Worm (Caenorhabditis elegans) whole organism, young adult: ENCODE results near the gene F23H11.2.

ENCODE experiments used
- C06A6.2 ChIP-seq: fragments of 200-800 bp; sonication (Bioruptor generic); conservative IDR thresholded peaks from 2 replicates; pipeline ENCODE4 v1.3.6; 2022; ENCODE audit warnings: missing genetic modification characterization, missing compliant biosample characterization
- D2030.7 ChIP-seq: fragments of 200-800 bp; sonication (Bioruptor generic); IDR thresholded peaks from 2 replicates; pipeline ENCODE4 v1.3.6; 2022; ENCODE audit warnings: missing genetic modification reagents, missing genetic modification characterization, missing compliant biosample characterization
- F22D6.2 ChIP-seq: sonication (generic microtip); optimal IDR thresholded peaks from 2 replicates; lab custom pipeline; 2016; ENCODE audit warnings: mild to moderate bottlenecking, missing genetic modification characterization, missing compliant biosample characterization
- F23B12.7 ChIP-seq: sonication (generic microtip); optimal IDR thresholded peaks from 2 replicates; lab custom pipeline; 2017; ENCODE audit warnings: missing genetic modification characterization, mild to moderate bottlenecking, missing compliant biosample characterization, antibody characterized with exemption, moderate library complexity; ENCODE audit not compliant: insufficient read depth
- F37B4.10 ChIP-seq: fragments of 200-800 bp; sonication (Bioruptor generic); IDR thresholded peaks from 2 replicates; pipeline ENCODE4 v1.3.6; 2022; ENCODE audit warnings: missing genetic modification characterization, missing compliant biosample characterization
- F39B2.1 ChIP-seq: fragments of 200-800 bp; sonication (Bioruptor generic); IDR thresholded peaks from 2 replicates; pipeline ENCODE4 v1.3.6; 2022; ENCODE audit warnings: missing genetic modification reagents, missing genetic modification characterization, missing compliant biosample characterization
- F49E8.2 ChIP-seq: sonication (generic microtip); optimal IDR thresholded peaks from 3 replicates; lab custom pipeline; 2017; ENCODE audit warnings: missing genetic modification characterization, mild to moderate bottlenecking, missing compliant biosample characterization, antibody characterized with exemption, moderate library complexity; ENCODE audit not compliant: insufficient read depth
- K11D2.4 ChIP-seq: fragments of 200-800 bp; sonication (Bioruptor generic); IDR thresholded peaks from 2 replicates; pipeline ENCODE4 v1.3.6; 2022; ENCODE audit warnings: missing genetic modification reagents, missing genetic modification characterization, missing compliant biosample characterization
- K12H6.12 ChIP-seq: fragments of 200-800 bp; sonication (Bioruptor generic); optimal IDR thresholded peaks from 2 replicates; lab custom pipeline; 2018; ENCODE audit warnings: mild to moderate bottlenecking, missing genetic modification characterization, missing compliant biosample characterization
- Y53F4B.3 ChIP-seq: fragments of 200-800 bp; sonication (Bioruptor generic); IDR thresholded peaks from 2 replicates; pipeline ENCODE4 v1.3.6; 2022; ENCODE audit warnings: missing genetic modification reagents, missing genetic modification characterization, missing compliant biosample characterization
- Y53G8AR.9 ChIP-seq: fragments of 200-800 bp; sonication (Bioruptor generic); conservative IDR thresholded peaks from 2 replicates; pipeline ENCODE4 v1.3.6; 2022; ENCODE audit warnings: missing genetic modification reagents, missing genetic modification characterization, missing compliant biosample characterization
- Y56A3A.18 ChIP-seq: fragments of 200-800 bp; sonication (Bioruptor generic); IDR thresholded peaks from 2 replicates; pipeline ENCODE4 v1.3.6; 2022; ENCODE audit warnings: missing genetic modification reagents, missing genetic modification characterization, missing compliant biosample characterization
- Y67H2A.10 ChIP-seq: fragments of 200-800 bp; sonication (Bioruptor generic); conservative IDR thresholded peaks from 2 replicates; pipeline ENCODE4 v1.3.6; 2022; ENCODE audit warnings: missing genetic modification reagents, missing genetic modification characterization, missing compliant biosample characterization
- attf-6 ChIP-seq: fragments of 200-800 bp; sonication (Bioruptor generic); IDR thresholded peaks from 2 replicates; pipeline ENCODE4 v1.3.6; 2022; ENCODE audit warnings: missing genetic modification reagents, missing genetic modification characterization, missing compliant biosample characterization
- cebp-1 ChIP-seq, 2 experiments: fragments of 200-800 bp in 1 of 2; sonication (Bioruptor generic) in 1 of 2; sonication (generic microtip) in 1 of 2; IDR thresholded peaks in 1 of 2; optimal IDR thresholded peaks in 1 of 2; 2 replicates each; pipeline versions ENCODE4 v1.3.6 to Lab custom; 2017 to 2022; ENCODE audit warnings: missing compliant biosample characterization in 2 of 2, missing genetic modification characterization in 2 of 2, mild to moderate bottlenecking in 1 of 2, missing genetic modification reagents in 1 of 2, moderate library complexity in 1 of 2
- cebp-2 ChIP-seq: fragments of 200-800 bp; sonication (Bioruptor generic); IDR thresholded peaks from 2 replicates; pipeline ENCODE4 v1.3.6; 2022; ENCODE audit warnings: missing genetic modification characterization, missing compliant biosample characterization
- ceh-100 ChIP-seq: fragments of 200-800 bp; sonication (Bioruptor generic); IDR thresholded peaks from 2 replicates; pipeline ENCODE4 v1.3.6; 2022; ENCODE audit warnings: missing genetic modification reagents, missing genetic modification characterization, missing compliant biosample characterization
- ceh-40 ChIP-seq: fragments of 200-800 bp; sonication (Bioruptor generic); IDR thresholded peaks from 2 replicates; pipeline ENCODE4 v1.3.6; 2022; ENCODE audit warnings: missing genetic modification characterization, missing compliant biosample characterization
- ceh-91 ChIP-seq: fragments of 200-800 bp; sonication (Bioruptor generic); IDR thresholded peaks from 2 replicates; pipeline ENCODE4 v1.3.6; 2022; ENCODE audit warnings: missing genetic modification reagents, missing genetic modification characterization, missing compliant biosample characterization
- die-1 ChIP-seq: sonication (generic microtip); optimal IDR thresholded peaks from 2 replicates; lab custom pipeline; 2016; ENCODE audit warnings: missing genotype, mild to moderate bottlenecking, missing genetic modification characterization, missing compliant biosample characterization
- egl-18 ChIP-seq: fragments of 200-800 bp; sonication (Bioruptor generic); IDR thresholded peaks from 2 replicates; pipeline ENCODE4 v1.3.6; 2022; ENCODE audit warnings: missing genetic modification reagents, missing genetic modification characterization, missing compliant biosample characterization
- ekl-4 ChIP-seq: fragments of 200-800 bp; sonication (Bioruptor generic); IDR thresholded peaks from 2 replicates; pipeline ENCODE4 v1.3.6; 2022; ENCODE audit warnings: missing genetic modification reagents, missing genetic modification characterization, missing compliant biosample characterization
- hlh-12 ChIP-seq: sonication (generic microtip); optimal IDR thresholded peaks from 2 replicates; lab custom pipeline; 2016; ENCODE audit warnings: missing genetic modification characterization, missing compliant biosample characterization
- hmg-20 ChIP-seq: fragments of 200-800 bp; sonication (Bioruptor generic); IDR thresholded peaks from 2 replicates; pipeline ENCODE4 v1.3.6; 2022; ENCODE audit warnings: missing genetic modification reagents, missing genetic modification characterization, missing compliant biosample characterization
- hsf-1 ChIP-seq: fragments of 200-800 bp; sonication (Bioruptor generic); IDR thresholded peaks from 2 replicates; pipeline ENCODE4 v1.3.6; 2022; ENCODE audit warnings: missing genetic modification reagents, missing genetic modification characterization, missing compliant biosample characterization
- lag-1 ChIP-seq: fragments of 200-800 bp; sonication (Bioruptor generic); IDR thresholded peaks from 2 replicates; pipeline ENCODE4 v1.3.6; 2022; ENCODE audit warnings: missing genetic modification reagents, missing genetic modification characterization, missing compliant biosample characterization
- lin-35 ChIP-seq, 3 experiments: fragments of 150-350 bp in 2 of 3; sonication (generic microtip) in 1 of 3; optimal IDR thresholded peaks; 2 replicates each; lab custom pipeline; 2014 to 2018; ENCODE audit warnings: missing biosample characterization in 3 of 3, missing genetic modification characterization in 3 of 3, missing genetic modification reagents in 3 of 3
- lir-1 ChIP-seq: fragments of 200-800 bp; sonication (Bioruptor generic); conservative IDR thresholded peaks from 2 replicates; pipeline ENCODE4 v1.3.6; 2022; ENCODE audit warnings: missing genetic modification reagents, missing genetic modification characterization, missing compliant biosample characterization
- madf-10 ChIP-seq: sonication (generic microtip); optimal IDR thresholded peaks from 2 replicates; lab custom pipeline; 2016; ENCODE audit warnings: mild to moderate bottlenecking, missing genetic modification characterization, missing compliant biosample characterization
- madf-6 ChIP-seq: fragments of 200-800 bp; sonication (Bioruptor generic); IDR thresholded peaks from 2 replicates; pipeline ENCODE4 v1.3.6; 2022; ENCODE audit warnings: missing genetic modification reagents, missing genetic modification characterization, missing compliant biosample characterization
- mes-4 ChIP-seq: sonication (generic microtip); optimal IDR thresholded peaks from 2 replicates; lab custom pipeline; 2016; ENCODE audit warnings: missing genotype, missing genetic modification characterization, missing compliant biosample characterization
- mxl-1 ChIP-seq: sonication (generic microtip); optimal IDR thresholded peaks from 2 replicates; lab custom pipeline; 2016; ENCODE audit warnings: missing genetic modification characterization, missing compliant biosample characterization
- nfya-2 ChIP-seq: fragments of 200-800 bp; sonication (Bioruptor generic); IDR thresholded peaks from 2 replicates; pipeline ENCODE4 v1.3.6; 2022; ENCODE audit warnings: missing genetic modification reagents, missing genetic modification characterization, missing compliant biosample characterization
- nfyb-1 ChIP-seq: fragments of 200-800 bp; sonication (Bioruptor generic); IDR thresholded peaks from 2 replicates; pipeline ENCODE4 v1.3.6; 2022; ENCODE audit warnings: missing genetic modification reagents, missing genetic modification characterization, missing compliant biosample characterization
- nhr-120 ChIP-seq: fragments of 200-800 bp; sonication (Bioruptor generic); IDR thresholded peaks from 2 replicates; pipeline ENCODE4 v1.3.6; 2022; ENCODE audit warnings: missing genetic modification characterization, missing compliant biosample characterization
- nhr-90 ChIP-seq: sonication (generic microtip); optimal IDR thresholded peaks from 2 replicates; lab custom pipeline; 2016; ENCODE audit warnings: missing genotype, mild to moderate bottlenecking, missing genetic modification characterization, missing compliant biosample characterization
- pbrm-1 ChIP-seq: fragments of 200-800 bp; sonication (Bioruptor generic); IDR thresholded peaks from 2 replicates; pipeline ENCODE4 v1.3.6; 2022; ENCODE audit warnings: missing genetic modification reagents, missing genetic modification characterization, missing compliant biosample characterization
- pha-4 ChIP-seq: fragments of 150-350 bp; sonication (generic microtip); optimal IDR thresholded peaks from 2 replicates; lab custom pipeline; 2014; ENCODE audit warnings: missing biosample characterization, missing genetic modification reagents, missing genetic modification characterization
- rcor-1 ChIP-seq: fragments of 200-800 bp; sonication (Bioruptor generic); IDR thresholded peaks from 2 replicates; pipeline ENCODE4 v1.3.6; 2022; ENCODE audit warnings: missing genetic modification reagents, missing genetic modification characterization, missing compliant biosample characterization
- repo-1 ChIP-seq: sonication (generic microtip); optimal IDR thresholded peaks from 2 replicates; lab custom pipeline; 2017; ENCODE audit warnings: mild to moderate bottlenecking, missing genetic modification characterization, missing compliant biosample characterization
- rpc-1 ChIP-seq, 2 experiments: fragments of 150-350 bp in 1 of 2; sonication (generic microtip) in 1 of 2; optimal IDR thresholded peaks; 2 replicates each; lab custom pipeline; 2014 to 2018; ENCODE audit warnings: missing biosample characterization in 1 of 2, missing genetic modification characterization in 1 of 2, missing genetic modification reagents in 1 of 2, missing genotype in 1 of 2
- sdz-38 ChIP-seq: sonication (generic microtip); optimal IDR thresholded peaks from 2 replicates; lab custom pipeline; 2016; ENCODE audit warnings: missing genotype, missing genetic modification characterization, missing compliant biosample characterization
- unc-62 ChIP-seq: fragments of 150-350 bp; optimal IDR thresholded peaks from 2 replicates; lab custom pipeline; 2014; ENCODE audit warnings: missing biosample characterization, missing genetic modification reagents, missing genetic modification characterization

The F23H11.2 gene

ce11 chrIII:879634-880033 lies 15.9 kb upstream of the F23H11.2 start, which contains the start of the genes T24C4.5 and ucr-2.3:
TSS of gene T24C4.5 (minus strand) at chrIII:879734.
TSS of gene ucr-2.3 (plus strand) at chrIII:879860.
- TF ChIP-seq madf-10 (tag; lab: Kevin White, UChicago) (no peak), hsf-1 (GFP tag; lab: Robert Waterston, UW) (no peak), unc-62 (GFP tag; lab: Kevin White, UChicago) (no peak), F23B12.7 (tag; lab: Kevin White, UChicago) (no peak), mes-4 (tag; lab: Kevin White, UChicago) (no peak), madf-6 (GFP tag; lab: Robert Waterston, UW) (no peak), die-1 (tag; lab: Kevin White, UChicago) (no peak)

ce11 chrIII:880840-881239 lies 14.7 kb upstream of the F23H11.2 start:
- TF ChIP-seq hsf-1 (GFP tag; lab: Robert Waterston, UW): 0 out of 2 replicates have a peak, but pooled peaks have one; percentile 13
- no peak for TF ChIP-seq K12H6.12
- TF ChIP-seq lir-1 (GFP tag; lab: Robert Waterston, UW): no peak
- peak; percentile 46; the same call in 1 of the 2 replicates for TF ChIP-seq ekl-4 (GFP tag; lab: Robert Waterston, UW)
- TF ChIP-seq attf-6 (GFP tag; lab: Robert Waterston, UW): 0 out of 2 replicates have a peak, but pooled peaks have one; percentile 49
- no peak for TF ChIP-seq madf-6 (GFP tag; lab: Robert Waterston, UW)
- no peak for TF ChIP-seq Y53G8AR.9 (GFP tag; lab: Robert Waterston, UW)
- no peak for TF ChIP-seq die-1 (tag; lab: Kevin White, UChicago)
- peak; percentile 54; the same call in 1 of the 2 replicates for TF ChIP-seq nfyb-1 (GFP tag; lab: Robert Waterston, UW)
- TF ChIP-seq ceh-40: no peak
- no peak for TF ChIP-seq rpc-1 (optimal IDR thresholded peaks at IDR 0.05; lab: Kevin White, UChicago)
- no peak for TF ChIP-seq rpc-1 (tag; optimal IDR thresholded peaks at IDR 0.05; lab: Kevin White, UChicago)
- no peak for TF ChIP-seq C06A6.2 (GFP tag; lab: Robert Waterston, UW)

ce11 chrIII:881460-881859 lies 14.1 kb upstream of the F23H11.2 start:
- TF ChIP-seq F39B2.1 (GFP tag; lab: Robert Waterston, UW): no peak
- no peak for TF ChIP-seq lag-1 (GFP tag; lab: Robert Waterston, UW)
- TF ChIP-seq Y67H2A.10 (GFP tag; lab: Robert Waterston, UW): no peak
- TF ChIP-seq nhr-120: no peak
- TF ChIP-seq pha-4 (tag; lab: Kevin White, UChicago): no peak
- TF ChIP-seq D2030.7 (GFP tag; lab: Robert Waterston, UW): no peak
- TF ChIP-seq C06A6.2 (GFP tag; lab: Robert Waterston, UW): no peak
- TF ChIP-seq hlh-12 (tag; lab: Kevin White, UChicago): no peak
- no peak for TF ChIP-seq F22D6.2
- peak; percentile 86 for TF ChIP-seq F49E8.2 (tag; lab: Kevin White, UChicago)
- no peak for TF ChIP-seq K11D2.4 (GFP tag; lab: Robert Waterston, UW)
- no peak for TF ChIP-seq hmg-20
- no peak for TF ChIP-seq cebp-2 (GFP tag; lab: Robert Waterston, UW)
- TF ChIP-seq die-1 (tag; lab: Kevin White, UChicago): peak; percentile 5
- TF ChIP-seq Y56A3A.18 (GFP tag; lab: Robert Waterston, UW): no peak; the same call in 1 of the 2 replicates
- no peak for TF ChIP-seq F37B4.10 (GFP tag; lab: Robert Waterston, UW)
- peak; percentile 29; the same call in 1 of the 2 replicates for TF ChIP-seq pbrm-1 (GFP tag; lab: Robert Waterston, UW)
- no peak for TF ChIP-seq nhr-90 (tag; lab: Kevin White, UChicago)
- TF ChIP-seq madf-10 (tag; lab: Kevin White, UChicago): no peak
- TF ChIP-seq egl-18 (GFP tag; lab: Robert Waterston, UW): no peak
- TF ChIP-seq rcor-1 (GFP tag; lab: Robert Waterston, UW): no peak; the same call in 1 of the 2 replicates
- TF ChIP-seq mxl-1 (tag; lab: Kevin White, UChicago): no peak
- no peak for TF ChIP-seq ceh-91 (GFP tag; lab: Robert Waterston, UW)
- TF ChIP-seq cebp-1 (GFP tag; IDR thresholded peaks at IDR 0.05; lab: Robert Waterston, UW): no peak
- TF ChIP-seq cebp-1 (tag; optimal IDR thresholded peaks at IDR 0.05; lab: Kevin White, UChicago): peak; percentile 19
- no peak for TF ChIP-seq lin-35 (GFP tag; optimal IDR thresholded peaks at IDR 0.05; lab: Kevin White, UChicago)
- TF ChIP-seq repo-1 (tag; lab: Kevin White, UChicago): no peak
- 0 out of 2 replicates have a peak, but pooled peaks have one; percentile 14 for TF ChIP-seq Y53F4B.3 (GFP tag; lab: Robert Waterston, UW)
- no peak for TF ChIP-seq ceh-100
- no peak for TF ChIP-seq sdz-38 (tag; lab: Kevin White, UChicago)
- TF ChIP-seq rpc-1 (optimal IDR thresholded peaks at IDR 0.05; lab: Kevin White, UChicago): no peak
- no peak for TF ChIP-seq rpc-1 (tag; optimal IDR thresholded peaks at IDR 0.05; lab: Kevin White, UChicago)
- TF ChIP-seq nfya-2 (GFP tag; lab: Robert Waterston, UW): no peak
